Fruit fly (Drosophila melanogaster) whole organism, embryonic: ENCODE data around the gene CG17124.

Source experiments
- Asciz ChIP-seq: fragments of 200-800 bp; sonication (Bioruptor generic); optimal IDR thresholded peaks from 2 replicates; lab custom pipeline; 2017; ENCODE audit warnings: missing biosample characterization, mild to moderate bottlenecking, missing genetic modification characterization, missing genetic modification reagents
- BtbVII ChIP-seq: fragments of 200-800 bp; sonication (Bioruptor generic); optimal IDR thresholded peaks from 3 replicates; lab custom pipeline; 2017; ENCODE audit warnings: missing biosample characterization, mild to moderate bottlenecking, missing genetic modification characterization
- CG13424 ChIP-seq: fragments of 200-800 bp; sonication (Bioruptor generic); optimal IDR thresholded peaks from 2 replicates; lab custom pipeline; 2019; ENCODE audit warnings: missing biosample characterization, mild to moderate bottlenecking, missing genetic modification characterization, moderate library complexity
- CG13894 ChIP-seq: fragments of 200-800 bp; sonication (Bioruptor generic); optimal IDR thresholded peaks from 3 replicates; lab custom pipeline; 2018; ENCODE audit warnings: missing biosample characterization, mild to moderate bottlenecking, missing genetic modification characterization, moderate library complexity
- CG1603 ChIP-seq: fragments of 200-800 bp; sonication (Bioruptor generic); optimal IDR thresholded peaks from 2 replicates; lab custom pipeline; 2019; ENCODE audit warnings: missing biosample characterization, mild to moderate bottlenecking, missing genetic modification characterization, moderate library complexity
- CG16813 ChIP-seq: fragments of 200-800 bp; sonication (Bioruptor generic); IDR thresholded peaks from 3 replicates; pipeline ENCODE4 v1.3.6; 2022; ENCODE audit warnings: missing biosample characterization, missing genetic modification characterization; ENCODE audit not compliant: partially characterized antibody
- CG3065 ChIP-seq: fragments of 200-800 bp; sonication (Bioruptor generic); optimal IDR thresholded peaks from 2 replicates; lab custom pipeline; 2016; ENCODE audit warnings: missing biosample characterization, missing genetic modification characterization
- CG31365 ChIP-seq: fragments of 200-800 bp; sonication (Bioruptor generic); optimal IDR thresholded peaks from 2 replicates; lab custom pipeline; 2018; ENCODE audit warnings: missing biosample characterization, mild to moderate bottlenecking, missing genetic modification characterization
- CG32772 ChIP-seq: fragments of 200-800 bp; sonication (Bioruptor generic); IDR thresholded peaks from 2 replicates; pipeline ENCODE4 v1.3.6; 2022; ENCODE audit warnings: missing biosample characterization, missing genetic modification characterization
- CG4282 ChIP-seq: fragments of 200-800 bp; sonication (Bioruptor generic); optimal IDR thresholded peaks from 2 replicates; lab custom pipeline; 2016; ENCODE audit warnings: missing biosample characterization, missing genetic modification characterization
- CG4360 ChIP-seq: fragments of 200-800 bp; sonication (Bioruptor generic); IDR thresholded peaks from 2 replicates; pipeline ENCODE4 v1.3.6; 2022; ENCODE audit warnings: missing biosample characterization, missing genetic modification characterization
- CG4707 ChIP-seq: fragments of 200-800 bp; sonication (Bioruptor generic); optimal IDR thresholded peaks from 2 replicates; lab custom pipeline; 2018; ENCODE audit warnings: missing biosample characterization, mild to moderate bottlenecking, missing genetic modification characterization, moderate library complexity
- CG4820 ChIP-seq: fragments of 200-800 bp; sonication (Bioruptor generic); optimal IDR thresholded peaks from 3 replicates; lab custom pipeline; 2016; ENCODE audit warnings: missing biosample characterization, missing genetic modification characterization
- CG4854 ChIP-seq: fragments of 200-800 bp; sonication (Bioruptor generic); optimal IDR thresholded peaks from 2 replicates; lab custom pipeline; 2016; ENCODE audit warnings: missing biosample characterization, missing genetic modification characterization, inconsistent platforms
- CG7745 ChIP-seq: fragments of 200-800 bp; sonication (Bioruptor generic); optimal IDR thresholded peaks from 2 replicates; lab custom pipeline; 2018; ENCODE audit warnings: missing biosample characterization, mild to moderate bottlenecking, missing genetic modification characterization, moderate library complexity
- CG8290 ChIP-seq, 3 experiments: fragments of 200-800 bp; sonication (Bioruptor generic); optimal IDR thresholded peaks; 2 replicates each; lab custom pipeline; 2016 to 2019; ENCODE audit warnings: missing biosample characterization in 3 of 3, missing genetic modification characterization in 3 of 3, mild to moderate bottlenecking in 2 of 3, moderate library complexity in 1 of 3
- CG8388 ChIP-seq: fragments of 200-800 bp; sonication (Bioruptor generic); optimal IDR thresholded peaks from 2 replicates; lab custom pipeline; 2019; ENCODE audit warnings: missing biosample characterization, mild to moderate bottlenecking, missing genetic modification characterization, moderate library complexity
- CG8944 ChIP-seq: fragments of 200-800 bp; sonication (Bioruptor generic); optimal IDR thresholded peaks from 3 replicates; lab custom pipeline; 2016; ENCODE audit warnings: missing biosample characterization, missing genetic modification characterization
- CG9932 ChIP-seq: fragments of 200-800 bp; sonication (Bioruptor generic); IDR thresholded peaks from 2 replicates; pipeline ENCODE4 v1.3.6; 2022; ENCODE audit warnings: missing biosample characterization, missing genetic modification characterization
- D19A ChIP-seq: fragments of 200-800 bp; optimal IDR thresholded peaks from 3 replicates; lab custom pipeline; 2019; ENCODE audit warnings: missing biosample characterization, mild to moderate bottlenecking, missing genetic modification characterization, moderate library complexity
- Deaf1 ChIP-seq: fragments of 200-800 bp; optimal IDR thresholded peaks from 3 replicates; lab custom pipeline; 2019; ENCODE audit warnings: missing biosample characterization, mild to moderate bottlenecking, missing genetic modification characterization, moderate library complexity
- Dll ChIP-seq: fragments of 200-800 bp; sonication (Bioruptor generic); IDR thresholded peaks from 4 replicates; pipeline ENCODE4 v1.3.6; 2022; ENCODE audit warnings: missing biosample characterization, missing genetic modification characterization; ENCODE audit not compliant: partially characterized antibody
- Doc2 ChIP-seq: fragments of 200-800 bp; sonication (Bioruptor generic); IDR thresholded peaks from 2 replicates; pipeline ENCODE4 v1.3.6; 2022; ENCODE audit warnings: missing biosample characterization, missing genetic modification characterization
- Dref ChIP-seq: fragments of 200-800 bp; sonication (Bioruptor generic); IDR thresholded peaks from 2 replicates; pipeline ENCODE4 v1.3.6; 2022; ENCODE audit warnings: missing biosample characterization, missing genetic modification characterization
- Eip74EF ChIP-seq, 2 experiments: fragments of 200-800 bp in 1 of 2; fragments of >200 bp in 1 of 2; sonication (Bioruptor generic) in 1 of 2; optimal IDR thresholded peaks; 2 replicates each; lab custom pipeline; 2017 to 2019; ENCODE audit warnings: missing biosample characterization in 2 of 2, missing genetic modification characterization in 2 of 2, mild to moderate bottlenecking in 1 of 2, moderate library complexity in 1 of 2
- Hmx ChIP-seq: fragments of 200-800 bp; sonication (Bioruptor generic); optimal IDR thresholded peaks from 2 replicates; lab custom pipeline; 2016; ENCODE audit warnings: missing biosample characterization, missing genetic modification characterization
- Lim3 ChIP-seq: fragments of 200-800 bp; sonication (Bioruptor generic); IDR thresholded peaks from 2 replicates; pipeline ENCODE4 v1.3.6; 2022; ENCODE audit warnings: missing biosample characterization, missing genetic modification characterization
- Max ChIP-seq: fragments of 200-800 bp; sonication (Bioruptor generic); optimal IDR thresholded peaks from 2 replicates; lab custom pipeline; 2016; ENCODE audit warnings: missing biosample characterization, mild to moderate bottlenecking, missing genetic modification characterization
- Mrtf ChIP-seq: fragments of 200-800 bp; sonication (Bioruptor generic); IDR thresholded peaks from 3 replicates; pipeline ENCODE4 v1.3.6; 2022; ENCODE audit warnings: missing biosample characterization, missing genetic modification characterization
- NFAT ChIP-seq: fragments of 200-800 bp; sonication (Bioruptor generic); IDR thresholded peaks from 2 replicates; pipeline ENCODE4 v1.3.6; 2022; ENCODE audit warnings: missing biosample characterization, missing genetic modification characterization
- Nf-YA ChIP-seq: fragments of 200-800 bp; sonication (Bioruptor generic); IDR thresholded peaks from 2 replicates; pipeline ENCODE4 v1.3.6; 2022; ENCODE audit warnings: missing biosample characterization, missing genetic modification characterization
- PHDP ChIP-seq: fragments of 200-800 bp; sonication (Bioruptor generic); optimal IDR thresholded peaks from 3 replicates; lab custom pipeline; 2018; ENCODE audit warnings: missing biosample characterization, mild to moderate bottlenecking, missing genetic modification characterization, moderate library complexity
- Six4 ChIP-seq: fragments of 200-800 bp; sonication (Bioruptor generic); optimal IDR thresholded peaks from 2 replicates; lab custom pipeline; 2016; ENCODE audit warnings: missing biosample characterization, missing genetic modification characterization
- br ChIP-seq: fragments of >200 bp; optimal IDR thresholded peaks from 2 replicates; lab custom pipeline; 2017
- croc ChIP-seq: fragments of 200-800 bp; sonication (Bioruptor generic); conservative IDR thresholded peaks from 3 replicates; pipeline ENCODE4 v1.3.6; 2022; ENCODE audit warnings: missing biosample characterization, missing genetic modification characterization
- crol ChIP-seq: fragments of 200-800 bp; sonication (Bioruptor generic); IDR thresholded peaks from 2 replicates; pipeline ENCODE4 v1.3.6; 2022; ENCODE audit warnings: missing biosample characterization, missing genetic modification characterization
- dan ChIP-seq: fragments of 200-800 bp; sonication (Bioruptor generic); IDR thresholded peaks from 2 replicates; pipeline ENCODE4 v1.3.6; 2022; ENCODE audit warnings: missing biosample characterization, missing genetic modification characterization
- fd96Cb ChIP-seq: fragments of 200-800 bp; sonication (Bioruptor generic); optimal IDR thresholded peaks from 2 replicates; lab custom pipeline; 2018; ENCODE audit warnings: missing biosample characterization, mild to moderate bottlenecking, missing genetic modification characterization, moderate library complexity
- fru ChIP-seq: fragments of >200 bp; optimal IDR thresholded peaks from 2 replicates; lab custom pipeline; 2017
- fu2 ChIP-seq: fragments of 200-800 bp; sonication (Bioruptor generic); optimal IDR thresholded peaks from 2 replicates; lab custom pipeline; 2016; ENCODE audit warnings: missing biosample characterization, missing genetic modification characterization
- hb ChIP-seq: fragments of 200-800 bp; sonication (Bioruptor generic); IDR thresholded peaks from 3 replicates; pipeline ENCODE4 v1.3.6; 2022; ENCODE audit warnings: missing biosample characterization, missing genetic modification characterization; ENCODE audit not compliant: partially characterized antibody
- ind ChIP-seq: fragments of 200-800 bp; sonication (Bioruptor generic); optimal IDR thresholded peaks from 3 replicates; lab custom pipeline; 2016; ENCODE audit warnings: missing biosample characterization, missing genetic modification characterization
- sc ChIP-seq, 3 experiments: fragments of >200 bp in 2 of 3; fragments of 200-800 bp in 1 of 3; sonication (Bioruptor generic) in 1 of 3; optimal IDR thresholded peaks; 2 replicates in 2 of 3; 3 replicates in 1 of 3; lab custom pipeline; 2017; ENCODE audit warnings: mild to moderate bottlenecking in 1 of 3, missing biosample characterization in 1 of 3, missing genetic modification characterization in 1 of 3, missing genetic modification reagents in 1 of 3
- scrt ChIP-seq: fragments of 200-800 bp; sonication (Bioruptor generic); optimal IDR thresholded peaks from 2 replicates; lab custom pipeline; 2018; ENCODE audit warnings: missing biosample characterization, mild to moderate bottlenecking, missing genetic modification characterization, moderate library complexity
- sqz ChIP-seq: fragments of 200-800 bp; sonication (Bioruptor generic); optimal IDR thresholded peaks from 3 replicates; lab custom pipeline; 2018; ENCODE audit warnings: missing biosample characterization, mild to moderate bottlenecking, missing genetic modification characterization
- tgo ChIP-seq: fragments of 200-800 bp; sonication (Bioruptor generic); IDR thresholded peaks from 3 replicates; pipeline ENCODE4 v1.3.6; 2022; ENCODE audit warnings: missing biosample characterization, missing genetic modification characterization
- tll ChIP-seq, 2 experiments: fragments of 200-800 bp in 1 of 2; fragments of >200 bp in 1 of 2; sonication (Bioruptor generic) in 1 of 2; optimal IDR thresholded peaks; 2 replicates each; lab custom pipeline; 2017 to 2019; ENCODE audit warnings: missing biosample characterization in 2 of 2, missing genetic modification characterization in 2 of 2, mild to moderate bottlenecking in 1 of 2, moderate library complexity in 1 of 2
- ttk ChIP-seq: fragments of 200-800 bp; sonication (Bioruptor generic); IDR thresholded peaks from 2 replicates; pipeline ENCODE4 v2.1.2; 2022; ENCODE audit warnings: missing biosample characterization, missing genetic modification characterization
- vnd ChIP-seq: fragments of 200-800 bp; sonication (Bioruptor generic); IDR thresholded peaks from 3 replicates; pipeline ENCODE4 v1.3.6; 2022; ENCODE audit warnings: missing biosample characterization, missing genetic modification characterization; ENCODE audit not compliant: partially characterized antibody
- wdn ChIP-seq: fragments of 200-800 bp; sonication (Bioruptor generic); IDR thresholded peaks from 2 replicates; pipeline ENCODE4 v1.3.6; 2022; ENCODE audit warnings: missing biosample characterization, missing genetic modification characterization
- z ChIP-seq: fragments of 200-800 bp; sonication (Bioruptor generic); IDR thresholded peaks from 3 replicates; pipeline ENCODE4 v1.3.6; 2022; ENCODE audit warnings: missing biosample characterization, missing genetic modification characterization

CG17124 gene

dm6 chr2L:10756049-10756448 is at the start of gene CG17124 (continued):
- TF ChIP-seq CG4707 (GFP tag; lab: Kevin White, UChicago) (peak; percentile 13), tll (GFP tag; optimal IDR thresholded peaks at IDR 0.05; lab: Kevin White, UChicago) (no peak), Asciz (GFP tag; lab: Kevin White, UChicago) (peak; percentile 22), ind (GFP tag; lab: Kevin White, UChicago) (no peak), fd96Cb (tag; lab: Kevin White, UChicago) (no peak), Lim3 (GFP tag; lab: Robert Waterston, UW) (no peak), CG13424 (tag; lab: Kevin White, UChicago) (no peak), Doc2 (GFP tag; lab: Robert Waterston, UW) (no peak), Six4 (GFP tag; lab: Kevin White, UChicago) (no peak), Dref (no peak), Eip74EF (GFP tag; optimal IDR thresholded peaks at IDR 0.05; lab: Kevin White, UChicago) (peak in 1 of 2 experiments; percentile 54), CG8388 (GFP tag; lab: Kevin White, UChicago) (no peak), hb (GFP tag; lab: Robert Waterston, UW) (no peak), Dll (GFP tag; lab: Robert Waterston, UW) (no peak), CG1603 (tag; lab: Kevin White, UChicago) (peak; percentile 2), Deaf1 (peak; percentile 75), CG4360 (GFP tag; lab: Robert Waterston, UW) (no peak), CG32772 (GFP tag; lab: Robert Waterston, UW) (no peak), NFAT (GFP tag; lab: Robert Waterston, UW) (peak; percentile 69), ttk (GFP tag; lab: Robert Waterston, UW) (no peak), tgo (no peak), CG8290 (GFP tag; optimal IDR thresholded peaks at IDR 0.05; lab: Kevin White, UChicago) (no peak), CG8290 (tag; optimal IDR thresholded peaks at IDR 0.05; lab: Kevin White, UChicago) (peak in 1 of 2 experiments; percentile 76), dan (GFP tag; lab: Robert Waterston, UW) (no peak), CG3065 (GFP tag; lab: Kevin White, UChicago) (no peak), CG9932 (GFP tag; lab: Robert Waterston, UW) (no peak), fru (lab: Kevin White, UChicago) (no peak), sc (optimal IDR thresholded peaks at IDR 0.05; lab: Kevin White, UChicago) (no peak), sc (GFP tag; optimal IDR thresholded peaks at IDR 0.05; lab: Kevin White, UChicago) (no peak), CG31365 (no peak), CG4282 (no peak), Mrtf (GFP tag; lab: Robert Waterston, UW) (no peak), D19A (tag; lab: Kevin White, UChicago) (no peak), crol (GFP tag; lab: Robert Waterston, UW) (no peak), CG7745 (tag; lab: Kevin White, UChicago) (no peak), wdn (0 out of 2 replicates have a peak, but pooled peaks have one; percentile 29), Nf-YA (no peak), CG8944 (GFP tag; lab: Kevin White, UChicago) (no peak), PHDP (tag; lab: Kevin White, UChicago) (peak; percentile 9), CG4854 (GFP tag; lab: Kevin White, UChicago) (no peak), z (0 out of 3 replicates have a peak, but pooled peaks have one; percentile 32), br (lab: Kevin White, UChicago) (no peak), Hmx (no peak), vnd (no peak), fu2 (GFP tag; lab: Kevin White, UChicago) (no peak), CG4820 (no peak), sqz (no peak), Max (GFP tag; lab: Kevin White, UChicago) (no peak), BtbVII (no peak), CG16813 (GFP tag; lab: Robert Waterston, UW) (no peak), scrt (GFP tag; lab: Kevin White, UChicago) (peak; percentile 55), croc (GFP tag; lab: Robert Waterston, UW) (no peak), CG13894 (tag; lab: Kevin White, UChicago) (peak; percentile 81)
